Fruit fly (Drosophila melanogaster) whole organism, pupa: ENCODE data around the gene Vps52.

Experiments used
- CG10348 ChIP-seq: fragments of 200-800 bp; sonication (Bioruptor generic); IDR thresholded peaks from 2 replicates; pipeline ENCODE4 v1.3.6; 2022; ENCODE audit warnings: missing biosample characterization, missing genetic modification characterization
- CG15710 ChIP-seq: fragments of 200-800 bp; sonication (Bioruptor generic); optimal IDR thresholded peaks from 2 replicates; lab custom pipeline; 2018; ENCODE audit warnings: missing biosample characterization, mild to moderate bottlenecking, missing genetic modification characterization, moderate library complexity
- CG17806 ChIP-seq: fragments of 200-800 bp; sonication (Bioruptor generic); optimal IDR thresholded peaks from 2 replicates; lab custom pipeline; 2018; ENCODE audit warnings: missing biosample characterization, mild to moderate bottlenecking, missing genetic modification characterization, moderate library complexity
- CG34367 ChIP-seq: fragments of 200-800 bp; sonication (Bioruptor generic); optimal IDR thresholded peaks from 2 replicates; lab custom pipeline; 2018; ENCODE audit warnings: missing biosample characterization, mild to moderate bottlenecking, missing genetic modification characterization
- CG4496 ChIP-seq: fragments of 200-800 bp; sonication (Bioruptor generic); IDR thresholded peaks from 3 replicates; pipeline ENCODE4 v1.3.6; 2022; ENCODE audit warnings: missing biosample characterization, missing genetic modification characterization
- CG9948 ChIP-seq: fragments of 200-800 bp; sonication (Bioruptor generic); optimal IDR thresholded peaks from 2 replicates; lab custom pipeline; 2018; ENCODE audit warnings: missing biosample characterization, mild to moderate bottlenecking, missing genetic modification characterization, moderate library complexity
- D1 ChIP-seq: fragments of 200-800 bp; sonication (Bioruptor generic); optimal IDR thresholded peaks from 2 replicates; lab custom pipeline; 2018; ENCODE audit warnings: missing biosample characterization, mild to moderate bottlenecking, missing genetic modification characterization, moderate library complexity
- EcR ChIP-seq: fragments of 200-800 bp; sonication (Bioruptor generic); optimal IDR thresholded peaks from 3 replicates; lab custom pipeline; 2019; ENCODE audit warnings: missing biosample characterization, missing genetic modification characterization, mild to moderate bottlenecking, moderate library complexity, missing genetic modification reagents
- Ets98B ChIP-seq: fragments of 200-800 bp; sonication (Bioruptor generic); IDR thresholded peaks from 2 replicates; pipeline ENCODE4 v1.3.6; 2022; ENCODE audit warnings: missing biosample characterization, missing genetic modification characterization
- Snoo ChIP-seq: fragments of 200-800 bp; sonication (Bioruptor generic); optimal IDR thresholded peaks from 3 replicates; lab custom pipeline; 2017; ENCODE audit warnings: missing biosample characterization, mild to moderate bottlenecking, missing genetic modification characterization, inconsistent platforms
- fd96Ca ChIP-seq: fragments of 200-800 bp; sonication (Bioruptor generic); IDR thresholded peaks from 3 replicates; pipeline ENCODE4 v1.3.6; 2022; ENCODE audit warnings: missing biosample characterization, missing genetic modification characterization

- no peak for TF ChIP-seq CG10348 (GFP tag; lab: Robert Waterston, UW)
- TF ChIP-seq D1 (tag; lab: Kevin White, UChicago): no peak
- no peak for TF ChIP-seq Snoo
- peak; percentile 25 for TF ChIP-seq CG9948 (tag; lab: Kevin White, UChicago)
- TF ChIP-seq EcR (GFP tag; lab: Kevin White, UChicago): no peak
- TF ChIP-seq Ets98B: peak; percentile 68
- TF ChIP-seq CG4496: peak; percentile 85
- TF ChIP-seq CG34367: no peak
- no peak for TF ChIP-seq CG17806
- peak; percentile 85 for TF ChIP-seq fd96Ca
- no peak for TF ChIP-seq CG15710 (tag; lab: Kevin White, UChicago)
Observed at dm6 chr2L:5476699-5477098, 47.0 kb downstream of the Vps52 start.
